Worm (Caenorhabditis elegans) whole organism, L1 larva: ENCODE data around the gene B0198.2.

Source experiments
- aha-1 ChIP-seq: fragments of 150-350 bp; optimal IDR thresholded peaks from 2 replicates; lab custom pipeline; 2014; ENCODE audit warnings: missing biosample characterization, missing genetic modification characterization
- ceh-8 ChIP-seq: fragments of 200-800 bp; sonication (Bioruptor generic); optimal IDR thresholded peaks from 2 replicates; lab custom pipeline; 2018; ENCODE audit warnings: mild to moderate bottlenecking, missing genetic modification characterization, moderate library complexity, missing compliant biosample characterization
- efl-1 ChIP-seq, 4 experiments: fragments of 150-350 bp; optimal IDR thresholded peaks in 3 of 4; peaks in 1 of 4; 1 replicate in 1 of 4; 2 replicates in 3 of 4; lab custom pipeline; 2014; ENCODE audit warnings: missing biosample characterization in 2 of 4, missing genetic modification characterization in 2 of 4, missing genetic modification reagents in 2 of 4
- egl-27 ChIP-seq, 2 experiments: fragments of 150-350 bp in 1 of 2; sonication (generic microtip); optimal IDR thresholded peaks; 3 replicates each; lab custom pipeline; 2017 to 2018; ENCODE audit warnings: missing biosample characterization in 2 of 2, missing genetic modification characterization in 2 of 2, missing genetic modification reagents in 2 of 2
- elt-2 ChIP-seq: sonication (generic microtip); optimal IDR thresholded peaks from 2 replicates; lab custom pipeline; 2016; ENCODE audit warnings: missing genetic modification characterization, mild to moderate bottlenecking, inconsistent platforms, missing compliant biosample characterization, missing genetic modification reagents
- ets-5 ChIP-seq: fragments of 200-800 bp; sonication (Bioruptor generic); IDR thresholded peaks from 2 replicates; pipeline ENCODE4 v1.3.6; 2022; ENCODE audit warnings: missing genetic modification characterization, missing compliant biosample characterization
- fkh-4 ChIP-seq: sonication (generic microtip); optimal IDR thresholded peaks from 2 replicates; lab custom pipeline; 2016; ENCODE audit warnings: missing compliant biosample characterization, missing genetic modification characterization, borderline replicate concordance
- grh-1 ChIP-seq: fragments of 200-800 bp; sonication (Bioruptor generic); IDR thresholded peaks from 2 replicates; pipeline ENCODE4 v1.3.6; 2022; ENCODE audit warnings: missing genetic modification reagents, missing genetic modification characterization, missing compliant biosample characterization
- hlh-4 ChIP-seq: sonication (generic microtip); optimal IDR thresholded peaks from 2 replicates; lab custom pipeline; 2016; ENCODE audit warnings: mild to moderate bottlenecking, missing genetic modification characterization, missing compliant biosample characterization
- isw-1 ChIP-seq: fragments of 200-800 bp; sonication (Bioruptor generic); IDR thresholded peaks from 2 replicates; pipeline ENCODE4 v1.3.6; 2022; ENCODE audit warnings: missing genetic modification characterization, missing compliant biosample characterization
- lin-14 ChIP-seq: fragments of 200-800 bp; sonication (Bioruptor generic); optimal IDR thresholded peaks from 2 replicates; lab custom pipeline; 2018; ENCODE audit warnings: mild to moderate bottlenecking, missing genetic modification characterization, moderate library complexity, missing compliant biosample characterization
- lin-35 ChIP-seq, 2 experiments: fragments of 150-350 bp; optimal IDR thresholded peaks; 2 replicates each; lab custom pipeline; 2014; ENCODE audit warnings: missing biosample characterization in 2 of 2, missing genetic modification characterization in 2 of 2, missing genetic modification reagents in 2 of 2
- lsy-2 ChIP-seq, 2 experiments: fragments of 150-350 bp; optimal IDR thresholded peaks; 2 replicates each; lab custom pipeline; 2014; ENCODE audit warnings: missing biosample characterization in 2 of 2, missing genetic modification characterization in 2 of 2
- nhr-19 ChIP-seq: fragments of 200-800 bp; sonication (Bioruptor generic); conservative IDR thresholded peaks from 2 replicates; pipeline ENCODE4 v1.3.6; 2022; ENCODE audit warnings: missing genetic modification characterization, missing compliant biosample characterization
- nhr-47 ChIP-seq: sonication (generic microtip); optimal IDR thresholded peaks from 2 replicates; lab custom pipeline; 2016; ENCODE audit warnings: mild to moderate bottlenecking, missing genetic modification characterization, moderate library complexity, missing compliant biosample characterization
- nhr-76 ChIP-seq: sonication (generic microtip); optimal IDR thresholded peaks from 2 replicates; lab custom pipeline; 2017; ENCODE audit warnings: missing biosample characterization, missing genetic modification characterization
- nhr-77 ChIP-seq: fragments of 150-350 bp; optimal IDR thresholded peaks from 2 replicates; lab custom pipeline; 2014; ENCODE audit warnings: missing biosample characterization, missing genetic modification characterization
- nhr-90 ChIP-seq: sonication (generic microtip); optimal IDR thresholded peaks from 2 replicates; lab custom pipeline; 2016; ENCODE audit warnings: mild to moderate bottlenecking, missing genetic modification characterization, missing compliant biosample characterization; ENCODE audit not compliant: poor library complexity
- pag-3 ChIP-seq: sonication (generic microtip); optimal IDR thresholded peaks from 2 replicates; lab custom pipeline; 2017; ENCODE audit warnings: missing genetic modification characterization, mild to moderate bottlenecking, missing compliant biosample characterization, antibody characterized with exemption, borderline replicate concordance; ENCODE audit not compliant: insufficient read depth
- pqm-1 ChIP-seq: sonication (generic microtip); optimal IDR thresholded peaks from 3 replicates; lab custom pipeline; 2017; ENCODE audit warnings: missing biosample characterization, missing genetic modification characterization
- sox-4 ChIP-seq: sonication (generic microtip); optimal IDR thresholded peaks from 2 replicates; lab custom pipeline; 2016; ENCODE audit warnings: missing genetic modification characterization, missing compliant biosample characterization
- sup-37 ChIP-seq: fragments of 200-800 bp; sonication (Bioruptor generic); optimal IDR thresholded peaks from 2 replicates; lab custom pipeline; 2018; ENCODE audit warnings: mild to moderate bottlenecking, missing genetic modification characterization, missing compliant biosample characterization
- tbx-2 ChIP-seq: sonication (generic microtip); optimal IDR thresholded peaks from 2 replicates; lab custom pipeline; 2016; ENCODE audit warnings: missing genetic modification characterization, missing compliant biosample characterization
- unc-130 ChIP-seq: fragments of 150-350 bp; optimal IDR thresholded peaks from 2 replicates; lab custom pipeline; 2017; ENCODE audit warnings: missing biosample characterization, missing genetic modification characterization, inconsistent platforms
- unc-30 ChIP-seq: sonication (generic microtip); optimal IDR thresholded peaks from 2 replicates; lab custom pipeline; 2017; ENCODE audit warnings: missing biosample characterization, missing genetic modification characterization
- unc-86 ChIP-seq: sonication (generic microtip); optimal IDR thresholded peaks from 2 replicates; lab custom pipeline; 2016; ENCODE audit warnings: missing genetic modification characterization, missing compliant biosample characterization
- zag-1 ChIP-seq: fragments of 150-350 bp; optimal IDR thresholded peaks from 2 replicates; lab custom pipeline; 2014; ENCODE audit warnings: missing biosample characterization, missing genetic modification characterization
- ztf-11 ChIP-seq, 2 experiments: sonication (generic microtip); optimal IDR thresholded peaks; 2 replicates each; lab custom pipeline; 2016 to 2017; ENCODE audit warnings: missing genetic modification characterization in 2 of 2, missing biosample characterization in 1 of 2, missing compliant biosample characterization in 1 of 2

The B0198.2 gene

ce11 chrX:11996606-11997005, 28.9 kb upstream of the B0198.2 start:
- TF ChIP-seq nhr-76 (tag; lab: Kevin White, UChicago) (no peak), ets-5 (GFP tag; lab: Robert Waterston, UW) (no peak), pag-3 (tag; lab: Kevin White, UChicago) (no peak), hlh-4 (tag; lab: Kevin White, UChicago) (no peak), zag-1 (tag; lab: Kevin White, UChicago) (no peak), unc-130 (tag; lab: Kevin White, UChicago) (no peak), tbx-2 (no peak), fkh-4 (tag; lab: Kevin White, UChicago) (no peak), nhr-47 (tag; lab: Kevin White, UChicago) (no peak), isw-1 (GFP tag; lab: Robert Waterston, UW) (no peak)
- TF ChIP-seq, all 84 proteins: peak for 0

ce11 chrX:11999573-11999972, 26.0 kb upstream of the B0198.2 start:
- TF ChIP-seq egl-27 (tag; optimal IDR thresholded peaks at IDR 0.05; lab: Kevin White, UChicago), result no peak

ce11 chrX:12001600-12001999, 23.9 kb upstream of the B0198.2 start:
- TF ChIP-seq elt-2 (tag; lab: Kevin White, UChicago), result peak; percentile 60
- peak in 1 of 2 experiments; percentile 3 for TF ChIP-seq lin-35 (GFP tag; optimal IDR thresholded peaks at IDR 0.05; lab: Kevin White, UChicago)
- TF ChIP-seq ztf-11 (tag; optimal IDR thresholded peaks at IDR 0.05; lab: Kevin White, UChicago), result no peak
- no peak for TF ChIP-seq grh-1
- TF ChIP-seq lsy-2 (tag; optimal IDR thresholded peaks at IDR 0.05; lab: Kevin White, UChicago), result no peak
- TF ChIP-seq sup-37 (GFP tag; lab: Kevin White, UChicago), result no peak
- TF ChIP-seq efl-1 (optimal IDR thresholded peaks at IDR 0.05; lab: Kevin White, UChicago), result no peak
- TF ChIP-seq efl-1 (GFP tag; optimal IDR thresholded peaks at IDR 0.05 in 1 of 2; lab: Kevin White, UChicago), result peak in 1 of 2 experiments; percentile 56
- TF ChIP-seq nhr-90 (tag; lab: Kevin White, UChicago), result peak; percentile 23
- no peak for TF ChIP-seq lin-14 (GFP tag; lab: Kevin White, UChicago)
- no peak for TF ChIP-seq sox-4

ce11 chrX:12003969-12004368, 21.6 kb upstream of the B0198.2 start:
- TF ChIP-seq elt-2 (tag; lab: Kevin White, UChicago), result peak; percentile 28
- TF ChIP-seq lin-35 (GFP tag; optimal IDR thresholded peaks at IDR 0.05; lab: Kevin White, UChicago), result peak in 1 of 2 experiments; percentile 41
- TF ChIP-seq pag-3 (tag; lab: Kevin White, UChicago), result no peak
- no peak for TF ChIP-seq ztf-11 (tag; optimal IDR thresholded peaks at IDR 0.05; lab: Kevin White, UChicago)
- TF ChIP-seq ceh-8 (GFP tag; lab: Kevin White, UChicago), result no peak

ce11 chrX:12004925-12005324, 20.6 kb upstream of the B0198.2 start:
- TF ChIP-seq nhr-47 (tag; lab: Kevin White, UChicago) (no peak), aha-1 (tag; lab: Kevin White, UChicago) (no peak), nhr-77 (tag; lab: Kevin White, UChicago) (no peak), pqm-1 (tag; lab: Kevin White, UChicago) (no peak), unc-30 (tag; lab: Kevin White, UChicago) (no peak)

ce11 chrX:12005499-12005959, 20.0 kb upstream of the B0198.2 start, which contains the start of gene sma-5:
TSS of gene sma-5 (minus strand) at chrX:12005549.
- TF ChIP-seq efl-1 (optimal IDR thresholded peaks at IDR 0.05; lab: Kevin White, UChicago) (no peak), efl-1 (GFP tag; optimal IDR thresholded peaks at IDR 0.05 in 1 of 2; lab: Kevin White, UChicago) (peak in 1 of 2 experiments; percentile 45), unc-86 (no peak)

ce11 chrX:12006470-12006869, 19.1 kb upstream of the B0198.2 start:
- TF ChIP-seq nhr-19 (GFP tag; lab: Robert Waterston, UW) (0 out of 2 replicates have a peak, but pooled peaks have one; percentile 4), nhr-77 (tag; lab: Kevin White, UChicago) (no peak)
